Worm (Caenorhabditis elegans): ENCODE results near the gene W07A12.4.

ce11 chrII:9141110-9141509 is 5.0 kb upstream of the W07A12.4 start:
- TF ChIP-seq unc-86 (tag; optimal IDR thresholded peaks at IDR 0.05) (no peak), skn-1 (tag; optimal IDR thresholded peaks at IDR 0.05) (no peak), mef-2 (tag; optimal IDR thresholded peaks at IDR 0.05) (no peak), lin-13 (GFP tag; optimal IDR thresholded peaks at IDR 0.05) (no peak), tbx-2 (tag; optimal IDR thresholded peaks at IDR 0.05) (no peak), alr-1 (tag; optimal IDR thresholded peaks at IDR 0.05; ENCODE audit: borderline replicate concordance) (no peak), ztf-4 (tag; optimal IDR thresholded peaks at IDR 0.05) (no peak), zag-1 (tag; optimal IDR thresholded peaks at IDR 0.05) (no peak), egl-27 (tag; optimal IDR thresholded peaks at IDR 0.05) (no peak)

All from whole organism, L1 larva.